Worm (Caenorhabditis elegans): Measurements from ENCODE around the gene oac-57.

ce11 chrIV:12349639-12350038 is 42.0 kb upstream of the oac-57 start, which contains the start of gene best-22:
- TF ChIP-seq fkh-10 (GFP tag; optimal IDR thresholded peaks at IDR 0.05): no peak
- no peak for TF ChIP-seq hlh-8 (tag; optimal IDR thresholded peaks at IDR 0.05)
- no peak for TF ChIP-seq pha-4 (tag; optimal IDR thresholded peaks at IDR 0.05)
- TF ChIP-seq dmd-4 (tag; optimal IDR thresholded peaks at IDR 0.05; ENCODE audit: borderline replicate concordance): no peak
- TF ChIP-seq pag-3 (tag; optimal IDR thresholded peaks at IDR 0.05; ENCODE audit: borderline replicate concordance): no peak
- TF ChIP-seq ceh-6 (GFP tag; optimal IDR thresholded peaks at IDR 0.05): no peak
- no peak for TF ChIP-seq lin-11 (tag; optimal IDR thresholded peaks at IDR 0.05)
- no peak for TF ChIP-seq F13H6.1 (tag; optimal IDR thresholded peaks at IDR 0.05)
- no peak for TF ChIP-seq pros-1 (tag; optimal IDR thresholded peaks at IDR 0.05)
- TF ChIP-seq pha-2 (tag; optimal IDR thresholded peaks at IDR 0.05): no peak
- no peak for TF ChIP-seq ceh-34 (tag; optimal IDR thresholded peaks at IDR 0.05)
- TF ChIP-seq ceh-24 (tag; optimal IDR thresholded peaks at IDR 0.05): no peak
